Fruit fly (Drosophila melanogaster) whole organism, embryonic: ENCODE data around the gene BBIP1.

Experiments used
- Antp ChIP-seq: fragments of 200-800 bp; sonication (Bioruptor generic); optimal IDR thresholded peaks from 3 replicates; lab custom pipeline; 2016; ENCODE audit warnings: missing biosample characterization, missing genetic modification characterization
- BtbVII ChIP-seq: fragments of 200-800 bp; sonication (Bioruptor generic); optimal IDR thresholded peaks from 3 replicates; lab custom pipeline; 2017; ENCODE audit warnings: missing biosample characterization, mild to moderate bottlenecking, missing genetic modification characterization
- CG10979 ChIP-seq: fragments of 200-800 bp; sonication (Bioruptor generic); optimal IDR thresholded peaks from 2 replicates; lab custom pipeline; 2018; ENCODE audit warnings: missing biosample characterization, mild to moderate bottlenecking, missing genetic modification characterization, moderate library complexity
- CG11247 ChIP-seq: fragments of 200-800 bp; sonication (Bioruptor generic); IDR thresholded peaks from 2 replicates; pipeline ENCODE4 v1.3.6; 2022; ENCODE audit warnings: missing biosample characterization, missing genetic modification characterization
- CG13424 ChIP-seq: fragments of 200-800 bp; sonication (Bioruptor generic); optimal IDR thresholded peaks from 2 replicates; lab custom pipeline; 2019; ENCODE audit warnings: missing biosample characterization, mild to moderate bottlenecking, missing genetic modification characterization, moderate library complexity
- CG13624 ChIP-seq: fragments of 200-800 bp; sonication (Bioruptor generic); optimal IDR thresholded peaks from 2 replicates; lab custom pipeline; 2016; ENCODE audit warnings: missing biosample characterization, missing genetic modification characterization
- CG14860 ChIP-seq: fragments of 200-800 bp; sonication (Bioruptor generic); IDR thresholded peaks from 3 replicates; pipeline ENCODE4 v1.3.6; 2022; ENCODE audit warnings: missing biosample characterization, missing genetic modification characterization; ENCODE audit not compliant: partially characterized antibody
- CG17802 ChIP-seq: fragments of 200-800 bp; sonication (Bioruptor generic); optimal IDR thresholded peaks from 2 replicates; lab custom pipeline; 2018; ENCODE audit warnings: missing biosample characterization, mild to moderate bottlenecking, missing genetic modification characterization, moderate library complexity
- CG18619 ChIP-seq: fragments of 200-800 bp; sonication (Bioruptor generic); optimal IDR thresholded peaks from 3 replicates; lab custom pipeline; 2017; ENCODE audit warnings: missing biosample characterization, mild to moderate bottlenecking, missing genetic modification characterization
- CG33213 ChIP-seq: fragments of 200-800 bp; sonication (Bioruptor generic); optimal IDR thresholded peaks from 3 replicates; lab custom pipeline; 2016; ENCODE audit warnings: missing biosample characterization, missing genetic modification characterization
- CG42726 ChIP-seq: fragments of 200-800 bp; sonication (Bioruptor generic); IDR thresholded peaks from 2 replicates; pipeline ENCODE4 v1.3.6; 2022; ENCODE audit warnings: missing biosample characterization, missing genetic modification characterization; ENCODE audit not compliant: partially characterized antibody
- CG6254 ChIP-seq: fragments of 200-800 bp; sonication (Bioruptor generic); optimal IDR thresholded peaks from 3 replicates; lab custom pipeline; 2017; ENCODE audit warnings: mild to moderate bottlenecking, missing biosample characterization, missing genetic modification reagents, missing genetic modification characterization
- CG6689 ChIP-seq: fragments of 200-800 bp; sonication (Bioruptor generic); IDR thresholded peaks from 2 replicates; pipeline ENCODE4 v1.3.6; 2022; ENCODE audit warnings: missing biosample characterization, missing genetic modification characterization
- CG6854 ChIP-seq: fragments of 200-800 bp; sonication (Bioruptor generic); optimal IDR thresholded peaks from 3 replicates; lab custom pipeline; 2017; ENCODE audit warnings: missing biosample characterization, mild to moderate bottlenecking, missing genetic modification characterization
- CG9727 ChIP-seq: fragments of 200-800 bp; sonication (Bioruptor generic); optimal IDR thresholded peaks from 3 replicates; lab custom pipeline; 2017; ENCODE audit warnings: missing biosample characterization, mild to moderate bottlenecking, missing genetic modification characterization
- CHES-1-like ChIP-seq: fragments of 200-800 bp; sonication (Bioruptor generic); optimal IDR thresholded peaks from 2 replicates; lab custom pipeline; 2016; ENCODE audit warnings: missing biosample characterization, missing genetic modification characterization
- CrebB ChIP-seq: fragments of 200-800 bp; sonication (Bioruptor generic); optimal IDR thresholded peaks from 3 replicates; lab custom pipeline; 2018; ENCODE audit warnings: missing biosample characterization, mild to moderate bottlenecking, missing genetic modification characterization
- Deaf1 ChIP-seq: fragments of 200-800 bp; optimal IDR thresholded peaks from 3 replicates; lab custom pipeline; 2019; ENCODE audit warnings: missing biosample characterization, mild to moderate bottlenecking, missing genetic modification characterization, moderate library complexity
- Eip74EF ChIP-seq, 2 experiments: fragments of 200-800 bp in 1 of 2; fragments of >200 bp in 1 of 2; sonication (Bioruptor generic) in 1 of 2; optimal IDR thresholded peaks; 2 replicates each; lab custom pipeline; 2017 to 2019; ENCODE audit warnings: missing biosample characterization in 2 of 2, missing genetic modification characterization in 2 of 2, mild to moderate bottlenecking in 1 of 2, moderate library complexity in 1 of 2
- Fer3 ChIP-seq: fragments of 200-800 bp; sonication (Bioruptor generic); optimal IDR thresholded peaks from 2 replicates; lab custom pipeline; 2018; ENCODE audit warnings: missing biosample characterization, mild to moderate bottlenecking, missing genetic modification characterization, moderate library complexity
- Hey ChIP-seq: fragments of 200-800 bp; sonication (Bioruptor generic); optimal IDR thresholded peaks from 3 replicates; lab custom pipeline; 2018; ENCODE audit warnings: missing biosample characterization, mild to moderate bottlenecking, missing genetic modification characterization
- Hr78 ChIP-seq, 2 experiments: fragments of 200-800 bp in 1 of 2; fragments of >200 bp in 1 of 2; sonication (Bioruptor generic) in 1 of 2; optimal IDR thresholded peaks; 2 replicates each; lab custom pipeline; 2017 to 2019; ENCODE audit warnings: missing biosample characterization in 2 of 2, missing genetic modification characterization in 2 of 2, mild to moderate bottlenecking in 1 of 2, moderate library complexity in 1 of 2
- MESR4 ChIP-seq: fragments of 200-800 bp; sonication (Bioruptor generic); optimal IDR thresholded peaks from 2 replicates; lab custom pipeline; 2018; ENCODE audit warnings: missing biosample characterization, mild to moderate bottlenecking, missing genetic modification characterization, moderate library complexity
- Oaz ChIP-seq: fragments of 200-800 bp; sonication (Bioruptor generic); IDR thresholded peaks from 2 replicates; pipeline ENCODE4 v1.3.6; 2022; ENCODE audit warnings: missing biosample characterization, missing genetic modification characterization
- PHDP ChIP-seq: fragments of 200-800 bp; sonication (Bioruptor generic); optimal IDR thresholded peaks from 3 replicates; lab custom pipeline; 2018; ENCODE audit warnings: missing biosample characterization, mild to moderate bottlenecking, missing genetic modification characterization, moderate library complexity
- Spps ChIP-seq: fragments of 200-800 bp; sonication (Bioruptor generic); optimal IDR thresholded peaks from 2 replicates; lab custom pipeline; 2018; ENCODE audit warnings: missing biosample characterization, mild to moderate bottlenecking, missing genetic modification characterization
- Xrp1 ChIP-seq: fragments of 200-800 bp; sonication (Bioruptor generic); IDR thresholded peaks from 2 replicates; pipeline ENCODE4 v1.3.6; 2022; ENCODE audit warnings: missing biosample characterization, missing genetic modification characterization
- aop ChIP-seq: fragments of 200-800 bp; sonication (Bioruptor generic); IDR thresholded peaks from 2 replicates; pipeline ENCODE4 v1.3.6; 2022; ENCODE audit warnings: missing biosample characterization, missing genetic modification characterization
- bcd ChIP-seq: fragments of 200-800 bp; sonication (Bioruptor generic); optimal IDR thresholded peaks from 2 replicates; lab custom pipeline; 2017; ENCODE audit warnings: missing biosample characterization, mild to moderate bottlenecking, missing genetic modification characterization
- corto ChIP-seq: fragments of 200-800 bp; sonication (Bioruptor generic); optimal IDR thresholded peaks from 2 replicates; lab custom pipeline; 2016; ENCODE audit warnings: missing biosample characterization, mild to moderate bottlenecking, missing genetic modification characterization, moderate library complexity
- crc ChIP-seq: fragments of 200-800 bp; sonication (Bioruptor generic); optimal IDR thresholded peaks from 2 replicates; lab custom pipeline; 2016; ENCODE audit warnings: missing biosample characterization, missing genetic modification characterization
- dan ChIP-seq: fragments of 200-800 bp; sonication (Bioruptor generic); IDR thresholded peaks from 2 replicates; pipeline ENCODE4 v1.3.6; 2022; ENCODE audit warnings: missing biosample characterization, missing genetic modification characterization
- dati ChIP-seq: fragments of 200-800 bp; sonication (Bioruptor generic); IDR thresholded peaks from 2 replicates; pipeline ENCODE4 v1.3.6; 2022; ENCODE audit warnings: missing biosample characterization, missing genetic modification characterization
- ems ChIP-seq: fragments of 200-800 bp; sonication (Bioruptor generic); optimal IDR thresholded peaks from 3 replicates; lab custom pipeline; 2016; ENCODE audit warnings: missing biosample characterization, missing genetic modification characterization
- fd3F ChIP-seq: fragments of 200-800 bp; sonication (Bioruptor generic); optimal IDR thresholded peaks from 2 replicates; lab custom pipeline; 2018; ENCODE audit warnings: missing biosample characterization, mild to moderate bottlenecking, missing genetic modification characterization, moderate library complexity
- hb ChIP-seq: fragments of 200-800 bp; sonication (Bioruptor generic); IDR thresholded peaks from 3 replicates; pipeline ENCODE4 v1.3.6; 2022; ENCODE audit warnings: missing biosample characterization, missing genetic modification characterization; ENCODE audit not compliant: partially characterized antibody
- jing ChIP-seq: fragments of 200-800 bp; sonication (Bioruptor generic); optimal IDR thresholded peaks from 2 replicates; lab custom pipeline; 2018; ENCODE audit warnings: missing biosample characterization, mild to moderate bottlenecking, missing genetic modification characterization
- knrl ChIP-seq: fragments of 200-800 bp; sonication (Bioruptor generic); IDR thresholded peaks from 3 replicates; pipeline ENCODE4 v1.3.6; 2022; ENCODE audit warnings: missing biosample characterization, missing genetic modification characterization; ENCODE audit not compliant: partially characterized antibody
- lbe ChIP-seq: fragments of 200-800 bp; sonication (Bioruptor generic); optimal IDR thresholded peaks from 2 replicates; lab custom pipeline; 2016; ENCODE audit warnings: missing biosample characterization, mild to moderate bottlenecking, missing genetic modification characterization
- maf-S ChIP-seq: fragments of 200-800 bp; sonication (Bioruptor generic); optimal IDR thresholded peaks from 2 replicates; lab custom pipeline; 2016; ENCODE audit warnings: missing biosample characterization, missing genetic modification characterization
- org-1 ChIP-seq: fragments of 200-800 bp; sonication (Bioruptor generic); optimal IDR thresholded peaks from 2 replicates; lab custom pipeline; 2017; ENCODE audit warnings: missing biosample characterization, missing genetic modification characterization
- phol ChIP-seq: fragments of 200-800 bp; sonication (Bioruptor generic); optimal IDR thresholded peaks from 3 replicates; lab custom pipeline; 2018; ENCODE audit warnings: missing biosample characterization, mild to moderate bottlenecking, missing genetic modification characterization, moderate library complexity
- repo ChIP-seq: fragments of 200-800 bp; sonication (Bioruptor generic); optimal IDR thresholded peaks from 2 replicates; lab custom pipeline; 2016; ENCODE audit warnings: missing biosample characterization, missing genetic modification characterization
- sc ChIP-seq, 3 experiments: fragments of >200 bp in 2 of 3; fragments of 200-800 bp in 1 of 3; sonication (Bioruptor generic) in 1 of 3; optimal IDR thresholded peaks; 2 replicates in 2 of 3; 3 replicates in 1 of 3; lab custom pipeline; 2017; ENCODE audit warnings: mild to moderate bottlenecking in 1 of 3, missing biosample characterization in 1 of 3, missing genetic modification characterization in 1 of 3, missing genetic modification reagents in 1 of 3
- tgo ChIP-seq: fragments of 200-800 bp; sonication (Bioruptor generic); IDR thresholded peaks from 3 replicates; pipeline ENCODE4 v1.3.6; 2022; ENCODE audit warnings: missing biosample characterization, missing genetic modification characterization
- trem ChIP-seq: fragments of 200-800 bp; optimal IDR thresholded peaks from 3 replicates; lab custom pipeline; 2019; ENCODE audit warnings: missing biosample characterization, mild to moderate bottlenecking, missing genetic modification characterization, moderate library complexity
- ttk ChIP-seq: fragments of 200-800 bp; sonication (Bioruptor generic); IDR thresholded peaks from 2 replicates; pipeline ENCODE4 v2.1.2; 2022; ENCODE audit warnings: missing biosample characterization, missing genetic modification characterization

The BBIP1 gene

DNA sequence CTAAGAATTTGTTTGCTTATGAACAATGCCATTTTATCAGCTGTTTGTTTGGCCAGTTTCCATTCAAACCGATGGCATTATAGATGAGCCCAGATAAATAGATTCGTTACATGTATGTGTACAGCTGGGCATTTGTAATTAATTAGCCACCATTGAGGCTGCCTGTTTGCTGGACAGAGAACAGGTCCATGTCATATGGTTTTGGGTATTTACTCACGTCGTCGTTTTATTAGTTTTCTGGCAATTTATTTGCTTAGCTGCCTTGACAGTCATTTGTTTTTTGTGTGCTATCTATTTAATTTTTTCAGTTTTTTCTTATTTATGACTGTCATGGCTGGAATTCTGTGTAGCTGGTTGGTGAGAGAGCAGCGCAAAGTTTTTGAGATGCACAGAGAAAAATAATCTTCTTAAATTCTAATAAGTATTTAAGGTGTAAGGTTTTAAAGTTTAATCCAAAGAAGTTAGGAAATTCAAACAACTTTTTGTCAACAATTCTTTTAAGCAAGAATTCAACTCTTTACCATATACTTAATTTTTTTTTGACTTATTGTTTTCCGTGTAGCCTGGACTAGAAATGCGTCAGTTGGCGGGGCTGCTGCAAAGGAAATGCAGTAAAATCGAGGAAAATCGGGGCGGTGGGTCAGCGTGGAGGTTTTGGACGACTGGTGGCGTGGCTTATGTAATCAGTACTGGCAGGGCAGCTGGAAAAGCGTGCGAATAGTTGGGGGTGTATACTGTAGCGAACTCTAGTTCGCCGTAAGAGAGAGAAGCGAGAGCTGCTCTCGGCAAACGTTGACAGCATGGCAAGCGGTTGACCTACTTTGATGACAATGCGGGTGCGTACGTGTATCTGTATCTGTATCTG lies 30.6 kb downstream of the BBIP1 start (continued):
- TF ChIP-seq CG33213 (GFP tag; lab: Kevin White, UChicago) (peak; percentile 58), sc (optimal IDR thresholded peaks at IDR 0.05; lab: Kevin White, UChicago) (no peak), sc (GFP tag; optimal IDR thresholded peaks at IDR 0.05; lab: Kevin White, UChicago) (peak; percentile 47), Oaz (peak; percentile 85), Deaf1 (peak; percentile 66), CG6254 (GFP tag; lab: Kevin White, UChicago) (peak; percentile 70), dan (GFP tag; lab: Robert Waterston, UW) (no peak), bcd (GFP tag; lab: Kevin White, UChicago) (peak; percentile 71), CHES-1-like (GFP tag; lab: Kevin White, UChicago) (peak; percentile 74), CG42726 (no peak), Hey (tag; lab: Kevin White, UChicago) (no peak), ems (GFP tag; lab: Kevin White, UChicago) (no peak), CG18619 (peak; percentile 79), CG10979 (peak; percentile 83), BtbVII (GFP tag; lab: Kevin White, UChicago) (peak; percentile 76), aop (GFP tag; lab: Robert Waterston, UW) (0 out of 2 replicates have a peak, but pooled peaks have one; percentile 16), CrebB (tag; lab: Kevin White, UChicago) (peak; percentile 69), Hr78 (GFP tag; optimal IDR thresholded peaks at IDR 0.05; lab: Kevin White, UChicago) (peak in 1 of 2 experiments; percentile 67), org-1 (peak; percentile 67), crc (GFP tag; lab: Kevin White, UChicago) (peak; percentile 71), CG17802 (tag; lab: Kevin White, UChicago) (peak; percentile 35), ttk (GFP tag; lab: Robert Waterston, UW) (peak; percentile 81), fd3F (GFP tag; lab: Kevin White, UChicago) (peak; percentile 80), repo (GFP tag; lab: Kevin White, UChicago) (peak; percentile 50), corto (GFP tag; lab: Kevin White, UChicago) (no peak), phol (tag; lab: Kevin White, UChicago) (peak; percentile 88), Xrp1 (GFP tag; lab: Robert Waterston, UW) (peak; percentile 87), dati (GFP tag; lab: Robert Waterston, UW) (peak; percentile 71; the same call in 1 of the 2 replicates), CG6689 (GFP tag; lab: Robert Waterston, UW) (peak; percentile 88), lbe (GFP tag; lab: Kevin White, UChicago) (no peak), CG13424 (tag; lab: Kevin White, UChicago) (peak; percentile 87), Antp (peak; percentile 69), CG6854 (peak; percentile 88), MESR4 (GFP tag; lab: Kevin White, UChicago) (no peak), CG11247 (peak; percentile 68), CG13624 (GFP tag; lab: Kevin White, UChicago) (peak; percentile 84), hb (no peak), tgo (GFP tag; lab: Robert Waterston, UW) (peak; percentile 90), CG9727 (GFP tag; lab: Kevin White, UChicago) (peak; percentile 84), Eip74EF (GFP tag; optimal IDR thresholded peaks at IDR 0.05; lab: Kevin White, UChicago) (peak in 1 of 2 experiments; percentile 78), maf-S (GFP tag; lab: Kevin White, UChicago) (peak; percentile 78), jing (GFP tag; lab: Kevin White, UChicago) (no peak), trem (tag; lab: Kevin White, UChicago) (peak; percentile 69), Fer3 (peak; percentile 87), Spps (tag; lab: Kevin White, UChicago) (peak; percentile 50), PHDP (tag; lab: Kevin White, UChicago) (peak; percentile 92), CG14860 (no peak), knrl (GFP tag; lab: Robert Waterston, UW) (no peak)
